Worm (Caenorhabditis elegans) whole organism, late embryonic: ENCODE measurements around the gene glrx-5.

Experiments
- C08G9.2 ChIP-seq: sonication (generic microtip); optimal IDR thresholded peaks from 2 replicates; lab custom pipeline; 2016; ENCODE audit warnings: mild to moderate bottlenecking, missing genetic modification characterization, moderate library complexity, missing compliant biosample characterization
- ceh-19 ChIP-seq: fragments of 200-800 bp; sonication (Bioruptor generic); optimal IDR thresholded peaks from 2 replicates; lab custom pipeline; 2018; ENCODE audit warnings: mild to moderate bottlenecking, missing genetic modification characterization, missing compliant biosample characterization
- ceh-22 ChIP-seq: sonication (generic microtip); optimal IDR thresholded peaks from 2 replicates; lab custom pipeline; 2017; ENCODE audit warnings: missing biosample characterization, missing genetic modification characterization
- ceh-24 ChIP-seq: sonication (generic microtip); optimal IDR thresholded peaks from 2 replicates; lab custom pipeline; 2016; ENCODE audit warnings: mild to moderate bottlenecking, missing genetic modification characterization, missing compliant biosample characterization
- ceh-34 ChIP-seq: sonication (generic microtip); optimal IDR thresholded peaks from 2 replicates; lab custom pipeline; 2016; ENCODE audit warnings: mild to moderate bottlenecking, missing genetic modification characterization, missing compliant biosample characterization
- ceh-6 ChIP-seq: fragments of 200-800 bp; sonication (Bioruptor generic); optimal IDR thresholded peaks from 2 replicates; lab custom pipeline; 2018; ENCODE audit warnings: mild to moderate bottlenecking, missing genetic modification characterization, missing compliant biosample characterization
- ceh-9 ChIP-seq: sonication (generic microtip); optimal IDR thresholded peaks from 2 replicates; lab custom pipeline; 2016; ENCODE audit warnings: mild to moderate bottlenecking, missing genetic modification characterization, inconsistent platforms, missing compliant biosample characterization
- che-1 ChIP-seq: sonication (generic microtip); optimal IDR thresholded peaks from 2 replicates; lab custom pipeline; 2016; ENCODE audit warnings: mild to moderate bottlenecking, missing genetic modification characterization, missing compliant biosample characterization
- elt-2 ChIP-seq: sonication (generic microtip); optimal IDR thresholded peaks from 2 replicates; lab custom pipeline; 2016; ENCODE audit warnings: missing genetic modification reagents, missing genetic modification characterization, missing compliant biosample characterization
- elt-4 ChIP-seq: sonication (generic microtip); optimal IDR thresholded peaks from 2 replicates; lab custom pipeline; 2016; ENCODE audit warnings: missing genetic modification characterization, missing compliant biosample characterization
- hlh-13 ChIP-seq: fragments of 200-800 bp; sonication (Bioruptor generic); optimal IDR thresholded peaks from 2 replicates; lab custom pipeline; 2018; ENCODE audit warnings: mild to moderate bottlenecking, missing genetic modification characterization, missing compliant biosample characterization
- hlh-30 ChIP-seq: sonication (generic microtip); optimal IDR thresholded peaks from 2 replicates; lab custom pipeline; 2017; ENCODE audit warnings: antibody characterized with exemption, missing genetic modification characterization, missing compliant biosample characterization; ENCODE audit not compliant: insufficient read depth
- madf-2 ChIP-seq: sonication (generic microtip); optimal IDR thresholded peaks from 2 replicates; lab custom pipeline; 2017; ENCODE audit warnings: missing genetic modification characterization, missing compliant biosample characterization
- nfya-1 ChIP-seq: sonication (generic microtip); optimal IDR thresholded peaks from 2 replicates; lab custom pipeline; 2017; ENCODE audit warnings: missing genetic modification characterization, mild to moderate bottlenecking, missing compliant biosample characterization, antibody characterized with exemption, moderate library complexity
- nhr-232 ChIP-seq: sonication (generic microtip); optimal IDR thresholded peaks from 2 replicates; lab custom pipeline; 2016; ENCODE audit warnings: missing genetic modification characterization, missing compliant biosample characterization
- odd-2 ChIP-seq: sonication (generic microtip); optimal IDR thresholded peaks from 2 replicates; lab custom pipeline; 2017; ENCODE audit warnings: antibody characterized with exemption, mild to moderate bottlenecking, missing genetic modification characterization, missing compliant biosample characterization
- pax-1 ChIP-seq: fragments of 150-350 bp; optimal IDR thresholded peaks from 2 replicates; lab custom pipeline; 2014; ENCODE audit warnings: missing biosample characterization, missing genetic modification characterization
- sox-2 ChIP-seq: fragments of 200-800 bp; sonication (Bioruptor generic); IDR thresholded peaks from 2 replicates; pipeline ENCODE4 v1.3.6; 2022; ENCODE audit warnings: missing genetic modification reagents, missing genetic modification characterization, missing compliant biosample characterization
- syd-9 ChIP-seq: sonication (generic microtip); optimal IDR thresholded peaks from 2 replicates; lab custom pipeline; 2016; ENCODE audit warnings: mild to moderate bottlenecking, missing genetic modification characterization, moderate library complexity, missing compliant biosample characterization
- unc-55 ChIP-seq: sonication (generic microtip); optimal IDR thresholded peaks from 2 replicates; lab custom pipeline; 2017; ENCODE audit warnings: missing biosample characterization, missing genetic modification reagents, missing genetic modification characterization
- unc-86 ChIP-seq: sonication (generic microtip); optimal IDR thresholded peaks from 2 replicates; lab custom pipeline; 2016; ENCODE audit warnings: missing genetic modification characterization, missing compliant biosample characterization

Gene glrx-5

ce11 chrIII:12335400-12335994, 38.2 kb downstream of the glrx-5 start (continued):
- TF ChIP-seq elt-2 = no peak
- TF ChIP-seq che-1 (tag; lab: Kevin White, UChicago) = no peak
- TF ChIP-seq ceh-6 (GFP tag; lab: Kevin White, UChicago) = no peak
- no peak for TF ChIP-seq unc-86
- no peak for TF ChIP-seq odd-2

ce11 chrIII:12334268-12334667, 39.4 kb downstream of the glrx-5 start:
- no peak for TF ChIP-seq hlh-30 (tag; lab: Kevin White, UChicago)
- no peak for TF ChIP-seq C08G9.2 (tag; lab: Kevin White, UChicago)
- peak; percentile 80 for TF ChIP-seq nfya-1 (tag; lab: Kevin White, UChicago)
- TF ChIP-seq, all 69 proteins: peak for 1

ce11 chrIII:12333445-12333844, 40.2 kb downstream of the glrx-5 start, which contains the start of gene zip-1:
Gene zip-1, plus strand, starts transcription at chrIII:12333745.
- no peak for TF ChIP-seq nhr-232 (tag; lab: Kevin White, UChicago)
- no peak for TF ChIP-seq ceh-9 (tag; lab: Kevin White, UChicago)
- no peak for TF ChIP-seq ceh-22 (tag; lab: Kevin White, UChicago)
- TF ChIP-seq ceh-24 (tag; lab: Kevin White, UChicago) = no peak
- TF ChIP-seq sox-2 (GFP tag; lab: Robert Waterston, UW) = no peak
- no peak for TF ChIP-seq syd-9
- no peak for TF ChIP-seq ceh-34
- no peak for TF ChIP-seq pax-1 (tag; lab: Kevin White, UChicago)
- no peak for TF ChIP-seq ceh-19 (GFP tag; lab: Kevin White, UChicago)

- TF ChIP-seq elt-4 (no peak), nfya-1 (tag; lab: Kevin White, UChicago) (peak; percentile 95)
These were observed 42.4 kb downstream of the glrx-5 start for ce11 chrIII:12331300-12331699.

- TF ChIP-seq unc-55 (GFP tag; lab: Kevin White, UChicago) (no peak), elt-2 (peak; percentile 73)
These were observed 46.1 kb downstream of the glrx-5 start, which contains the start of the genes zip-12 and Y75B8A.63 for ce11 chrIII:12327528-12327997. Gene zip-12, plus strand, starts transcription at chrIII:12327914. Gene Y75B8A.63, plus strand, starts transcription at chrIII:12327947.

ce11 chrIII:12325284-12325683, 48.4 kb downstream of the glrx-5 start:
- TF ChIP-seq C08G9.2 (tag; lab: Kevin White, UChicago) = no peak
- TF ChIP-seq madf-2 (tag; lab: Kevin White, UChicago) = no peak
- no peak for TF ChIP-seq nfya-1 (tag; lab: Kevin White, UChicago)
- no peak for TF ChIP-seq unc-86
- TF ChIP-seq elt-2 = peak; percentile 88
- no peak for TF ChIP-seq hlh-13
- no peak for TF ChIP-seq unc-55 (GFP tag; lab: Kevin White, UChicago)
